Fruit fly (Drosophila melanogaster) whole organism, prepupa: ENCODE data around the gene ppk17.

Experiments
- Blimp-1 ChIP-seq: fragments of 200-800 bp; sonication (Bioruptor generic); optimal IDR thresholded peaks from 3 replicates; lab custom pipeline; 2017; ENCODE audit warnings: missing biosample characterization, missing genetic modification characterization, mild to moderate bottlenecking, moderate library complexity, missing genetic modification reagents
- CG11294 ChIP-seq: fragments of 200-800 bp; sonication (Bioruptor generic); IDR thresholded peaks from 2 replicates; pipeline ENCODE4 v1.3.6; 2022; ENCODE audit warnings: missing biosample characterization, missing genetic modification characterization
- CG11902 ChIP-seq: fragments of 200-800 bp; sonication (Bioruptor generic); optimal IDR thresholded peaks from 3 replicates; lab custom pipeline; 2016; ENCODE audit warnings: missing biosample characterization, missing genetic modification characterization
- CG15336 ChIP-seq: fragments of 200-800 bp; sonication (Bioruptor generic); IDR thresholded peaks from 2 replicates; pipeline ENCODE4 v1.3.6; 2022; ENCODE audit warnings: missing biosample characterization, missing genetic modification characterization
- CG1621 ChIP-seq: fragments of 200-800 bp; sonication (Bioruptor generic); optimal IDR thresholded peaks from 3 replicates; lab custom pipeline; 2018; ENCODE audit warnings: missing biosample characterization, mild to moderate bottlenecking, missing genetic modification characterization
- CG16779 ChIP-seq: fragments of 200-800 bp; sonication (Bioruptor generic); optimal IDR thresholded peaks from 3 replicates; lab custom pipeline; 2017; ENCODE audit warnings: missing biosample characterization, mild to moderate bottlenecking, missing genetic modification characterization
- CG3032 ChIP-seq: fragments of 200-800 bp; optimal IDR thresholded peaks from 2 replicates; lab custom pipeline; 2019; ENCODE audit warnings: missing biosample characterization, mild to moderate bottlenecking, missing genetic modification characterization, moderate library complexity
- CG32006 ChIP-seq: fragments of 200-800 bp; sonication (Bioruptor generic); optimal IDR thresholded peaks from 3 replicates; lab custom pipeline; 2017; ENCODE audit warnings: missing biosample characterization, mild to moderate bottlenecking, missing genetic modification characterization
- CG34406 ChIP-seq: fragments of 200-800 bp; sonication (Bioruptor generic); optimal IDR thresholded peaks from 3 replicates; lab custom pipeline; 2016; ENCODE audit warnings: missing biosample characterization, missing genetic modification characterization
- CG3919 ChIP-seq: fragments of 200-800 bp; sonication (Bioruptor generic); optimal IDR thresholded peaks from 3 replicates; lab custom pipeline; 2016; ENCODE audit warnings: missing biosample characterization, missing genetic modification characterization
- CG6163 ChIP-seq: fragments of 200-800 bp; sonication (Bioruptor generic); IDR thresholded peaks from 3 replicates; pipeline ENCODE4 v1.3.6; 2022; ENCODE audit warnings: missing biosample characterization, missing genetic modification characterization
- CG6276 ChIP-seq: fragments of 200-800 bp; sonication (Bioruptor generic); optimal IDR thresholded peaks from 2 replicates; lab custom pipeline; 2017; ENCODE audit warnings: missing biosample characterization, mild to moderate bottlenecking, missing genetic modification characterization
- CG7368 ChIP-seq: fragments of 200-800 bp; sonication (Bioruptor generic); optimal IDR thresholded peaks from 3 replicates; lab custom pipeline; 2016; ENCODE audit warnings: missing biosample characterization, missing genetic modification characterization
- CG8632 ChIP-seq: fragments of 200-800 bp; sonication (Bioruptor generic); optimal IDR thresholded peaks from 3 replicates; lab custom pipeline; 2016; ENCODE audit warnings: missing biosample characterization, missing genetic modification characterization
- CG9139 ChIP-seq: fragments of 200-800 bp; sonication (Bioruptor generic); optimal IDR thresholded peaks from 3 replicates; lab custom pipeline; 2017; ENCODE audit warnings: missing biosample characterization, mild to moderate bottlenecking, missing genetic modification characterization
- Eip78C ChIP-seq: fragments of 200-800 bp; sonication (Bioruptor generic); peaks from one replicate; lab custom pipeline; 2016; ENCODE audit warnings: missing biosample characterization, missing genetic modification characterization
- Ets96B ChIP-seq: fragments of 200-800 bp; optimal IDR thresholded peaks from 2 replicates; lab custom pipeline; 2019; ENCODE audit warnings: missing biosample characterization, mild to moderate bottlenecking, missing genetic modification characterization, moderate library complexity
- Gug ChIP-seq: fragments of 200-800 bp; sonication (Bioruptor generic); IDR thresholded peaks from 2 replicates; pipeline ENCODE4 v1.3.6; 2022; ENCODE audit warnings: missing biosample characterization, missing genetic modification characterization
- Hr38 ChIP-seq: sonication (Bioruptor generic); optimal IDR thresholded peaks from 2 replicates; lab custom pipeline; 2016; ENCODE audit warnings: missing biosample characterization, missing genetic modification characterization
- Hr39 ChIP-seq: fragments of 200-800 bp; sonication (Bioruptor generic); optimal IDR thresholded peaks from 2 replicates; lab custom pipeline; 2016; ENCODE audit warnings: missing biosample characterization, missing genetic modification characterization
- Lpt ChIP-seq: fragments of 200-800 bp; sonication (Bioruptor generic); optimal IDR thresholded peaks from 3 replicates; lab custom pipeline; 2016; ENCODE audit warnings: missing biosample characterization, missing genetic modification characterization
- OdsH ChIP-seq: fragments of 200-800 bp; sonication (Bioruptor generic); optimal IDR thresholded peaks from 3 replicates; lab custom pipeline; 2016; ENCODE audit warnings: missing biosample characterization, missing genetic modification characterization
- Smox ChIP-seq: fragments of 200-800 bp; sonication (Bioruptor generic); optimal IDR thresholded peaks from 3 replicates; lab custom pipeline; 2016; ENCODE audit warnings: missing biosample characterization, missing genetic modification characterization
- Sox102F ChIP-seq: fragments of 200-800 bp; sonication (Bioruptor generic); optimal IDR thresholded peaks from 2 replicates; lab custom pipeline; 2016; ENCODE audit warnings: missing biosample characterization, mild to moderate bottlenecking, missing genetic modification characterization
- Sox14 ChIP-seq: fragments of 200-800 bp; sonication (Bioruptor generic); optimal IDR thresholded peaks from 3 replicates; lab custom pipeline; 2016; ENCODE audit warnings: missing biosample characterization, missing genetic modification characterization
- Sox15 ChIP-seq: fragments of 200-800 bp; sonication (Bioruptor generic); optimal IDR thresholded peaks from 3 replicates; lab custom pipeline; 2016; ENCODE audit warnings: missing biosample characterization, missing genetic modification characterization
- achi ChIP-seq: fragments of 200-800 bp; sonication (Bioruptor generic); optimal IDR thresholded peaks from 3 replicates; lab custom pipeline; 2016; ENCODE audit warnings: missing biosample characterization, missing genetic modification characterization
- acj6 ChIP-seq: fragments of 200-800 bp; sonication (Bioruptor generic); optimal IDR thresholded peaks from 3 replicates; lab custom pipeline; 2016; ENCODE audit warnings: missing biosample characterization, missing genetic modification characterization
- dac ChIP-seq: fragments of 200-800 bp; sonication (Bioruptor generic); optimal IDR thresholded peaks from 2 replicates; lab custom pipeline; 2017; ENCODE audit warnings: missing biosample characterization, mild to moderate bottlenecking, missing genetic modification characterization
- dsx ChIP-seq: fragments of 200-800 bp; optimal IDR thresholded peaks from 3 replicates; lab custom pipeline; 2019; ENCODE audit warnings: missing biosample characterization, mild to moderate bottlenecking, missing genetic modification characterization, moderate library complexity; ENCODE audit not compliant: poor library complexity, severe bottlenecking
- eg ChIP-seq: fragments of 200-800 bp; sonication (Bioruptor generic); IDR thresholded peaks from 3 replicates; pipeline ENCODE4 v1.3.6; 2022; ENCODE audit warnings: missing biosample characterization, missing genetic modification characterization
- fkh ChIP-seq: fragments of 200-800 bp; sonication (Bioruptor generic); optimal IDR thresholded peaks from 3 replicates; lab custom pipeline; 2017; ENCODE audit warnings: missing biosample characterization, mild to moderate bottlenecking, missing genetic modification characterization, moderate library complexity
- lz ChIP-seq: fragments of 200-800 bp; sonication (Bioruptor generic); optimal IDR thresholded peaks from 3 replicates; lab custom pipeline; 2016; ENCODE audit warnings: missing biosample characterization, missing genetic modification characterization
- net ChIP-seq: fragments of 200-800 bp; sonication (Bioruptor generic); optimal IDR thresholded peaks from 3 replicates; lab custom pipeline; 2016; ENCODE audit warnings: missing biosample characterization, missing genetic modification characterization
- salr ChIP-seq, 2 experiments: fragments of 200-800 bp; sonication (Bioruptor generic); optimal IDR thresholded peaks; 3 replicates each; lab custom pipeline; 2016 to 2018; ENCODE audit warnings: missing biosample characterization in 2 of 2, missing genetic modification characterization in 2 of 2, mild to moderate bottlenecking in 1 of 2
- spab ChIP-seq: fragments of 200-800 bp; sonication (Bioruptor generic); optimal IDR thresholded peaks from 2 replicates; lab custom pipeline; 2017; ENCODE audit warnings: missing biosample characterization, mild to moderate bottlenecking, missing genetic modification characterization, missing genetic modification reagents
- svp ChIP-seq: fragments of 200-800 bp; sonication (Bioruptor generic); peaks from one replicate; lab custom pipeline; 2016; ENCODE audit warnings: missing biosample characterization, missing genetic modification characterization
- vri ChIP-seq: fragments of 200-800 bp; sonication (Bioruptor generic); optimal IDR thresholded peaks from 3 replicates; lab custom pipeline; 2016; ENCODE audit warnings: missing biosample characterization, mild to moderate bottlenecking, missing genetic modification characterization

The ppk17 gene

DNA sequence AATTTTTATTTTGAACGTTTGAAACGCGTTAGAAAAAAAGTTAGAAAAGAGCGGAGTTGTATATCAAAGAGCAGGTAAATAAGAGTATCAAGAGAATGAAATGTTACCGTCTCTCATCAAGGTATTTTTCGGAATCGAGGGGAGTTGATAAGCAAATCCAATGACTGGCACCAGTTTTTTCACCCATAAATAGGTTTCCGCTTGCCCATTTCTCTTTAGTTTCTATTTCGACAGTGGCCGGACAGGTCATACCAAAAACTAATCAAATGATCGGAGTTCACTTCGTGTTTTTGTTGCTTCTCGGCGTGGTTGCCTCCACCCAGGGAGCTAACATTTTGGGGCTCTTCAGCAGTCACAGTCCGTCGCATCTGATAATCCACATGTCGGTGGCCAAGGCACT is 33.6 kb upstream of the ppk17 start, which contains the start of gene Ugt37C2:
TSS of gene Ugt37C2 (plus strand) at position 242 of the 400 bp plus-strand sequence.
- TF ChIP-seq CG3919 (GFP tag; lab: Kevin White, UChicago) (no peak), CG15336 (GFP tag; lab: Robert Waterston, UW) (no peak), CG9139 (GFP tag; lab: Kevin White, UChicago) (no peak), CG11294 (GFP tag; lab: Robert Waterston, UW) (no peak), Sox15 (GFP tag; lab: Kevin White, UChicago) (no peak), CG7368 (GFP tag; lab: Kevin White, UChicago) (no peak), CG8632 (GFP tag; lab: Kevin White, UChicago) (no peak), CG6276 (GFP tag; lab: Kevin White, UChicago) (no peak)
- TF ChIP-seq, all 60 proteins: peak for 0

dm6 chr2L:16791345-16791744 is 31.0 kb upstream of the ppk17 start, which contains the start of gene CG17928:
Gene CG17928 (plus strand): TSS chr2L:16791568.
- TF ChIP-seq Lpt (GFP tag; lab: Kevin White, UChicago) (no peak), fkh (GFP tag; lab: Kevin White, UChicago) (peak; percentile 16)

DNA sequence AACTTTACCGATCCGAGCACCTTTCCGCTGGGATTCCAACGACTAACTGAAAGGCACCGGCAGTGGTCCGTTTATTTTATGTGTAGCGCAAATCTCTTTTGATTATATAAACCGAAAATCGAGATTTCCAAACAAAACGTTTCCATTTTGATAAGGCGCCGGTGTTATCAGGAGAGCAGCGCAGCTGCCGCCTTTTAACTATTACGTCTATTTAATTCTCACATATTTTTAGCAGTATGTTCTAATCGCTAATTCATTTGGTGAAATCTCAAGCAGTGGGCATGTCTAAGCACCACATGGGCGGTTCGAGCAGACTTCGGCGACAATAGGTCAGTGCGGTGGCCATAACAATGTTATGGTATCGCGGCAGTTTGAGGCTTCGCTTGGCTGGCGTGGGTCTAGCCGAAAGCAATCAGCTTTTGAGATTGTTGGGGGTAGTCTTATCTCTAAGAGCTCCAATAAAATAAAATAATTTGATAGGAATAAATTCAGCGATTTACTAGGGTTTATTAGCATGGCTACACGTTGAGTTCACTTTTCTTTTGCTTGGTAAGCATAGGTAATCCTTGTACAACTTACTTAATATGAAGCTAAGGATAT is 30.4 kb upstream of the ppk17 start, which contains the start of gene Cyt-b5-r:
TSS of gene Cyt-b5-r (minus strand) at position 51 of the 600 bp plus-strand sequence.
- no peak for TF ChIP-seq Hr38 (GFP tag; lab: Kevin White, UChicago)
- no peak for TF ChIP-seq lz (GFP tag; lab: Kevin White, UChicago)
- peak; percentile 89 for TF ChIP-seq svp (GFP tag; lab: Kevin White, UChicago)
- TF ChIP-seq vri (GFP tag; lab: Kevin White, UChicago), result peak; percentile 82
- TF ChIP-seq dsx (GFP tag; lab: Kevin White, UChicago), result no peak
- no peak for TF ChIP-seq Smox (GFP tag; lab: Kevin White, UChicago)
- no peak for TF ChIP-seq net
- no peak for TF ChIP-seq CG1621 (tag; lab: Kevin White, UChicago)
- TF ChIP-seq Sox14 (GFP tag; lab: Kevin White, UChicago), result no peak
- no peak for TF ChIP-seq Gug (GFP tag; lab: Robert Waterston, UW)
- TF ChIP-seq eg (GFP tag; lab: Robert Waterston, UW), result no peak
- TF ChIP-seq achi (GFP tag; lab: Kevin White, UChicago), result no peak
- TF ChIP-seq spab (GFP tag; lab: Kevin White, UChicago), result no peak
- no peak for TF ChIP-seq Ets96B (tag; lab: Kevin White, UChicago)
- no peak for TF ChIP-seq fkh (GFP tag; lab: Kevin White, UChicago)
- no peak for TF ChIP-seq Eip78C
- TF ChIP-seq, all 60 proteins: peak for 2

dm6 chr2L:16789880-16790279 is 29.5 kb upstream of the ppk17 start:
- TF ChIP-seq CG34406 (GFP tag; lab: Kevin White, UChicago) (no peak), Hr39 (GFP tag; lab: Kevin White, UChicago) (no peak), CG9139 (GFP tag; lab: Kevin White, UChicago) (no peak), CG16779 (no peak), dac (GFP tag; lab: Kevin White, UChicago) (no peak), vri (GFP tag; lab: Kevin White, UChicago) (no peak), Blimp-1 (GFP tag; lab: Kevin White, UChicago) (no peak), salr (GFP tag; optimal IDR thresholded peaks at IDR 0.05; lab: Kevin White, UChicago) (no peak), CG6163 (GFP tag; lab: Robert Waterston, UW) (no peak), CG11294 (GFP tag; lab: Robert Waterston, UW) (no peak), OdsH (no peak), CG3032 (tag; lab: Kevin White, UChicago) (no peak), CG32006 (GFP tag; lab: Kevin White, UChicago) (no peak), CG3919 (GFP tag; lab: Kevin White, UChicago) (no peak), Sox102F (GFP tag; lab: Kevin White, UChicago) (no peak), CG11902 (no peak), Lpt (GFP tag; lab: Kevin White, UChicago) (no peak), acj6 (GFP tag; lab: Kevin White, UChicago) (no peak), achi (GFP tag; lab: Kevin White, UChicago) (no peak)
